Fruit fly (Drosophila melanogaster) whole organism, prepupa: ENCODE measurements around the gene Noa36.
A peak's percentile ranks its signal among the peaks of the same experiment; 100 is the strongest.

ENCODE experiments used
- Blimp-1 ChIP-seq: fragments of 200-800 bp; sonication (Bioruptor generic); optimal IDR thresholded peaks from 3 replicates; lab custom pipeline; 2017; ENCODE audit warnings: missing biosample characterization, missing genetic modification characterization, mild to moderate bottlenecking, moderate library complexity, missing genetic modification reagents
- CG1621 ChIP-seq: fragments of 200-800 bp; sonication (Bioruptor generic); optimal IDR thresholded peaks from 3 replicates; lab custom pipeline; 2018; ENCODE audit warnings: missing biosample characterization, mild to moderate bottlenecking, missing genetic modification characterization
- CG32006 ChIP-seq: fragments of 200-800 bp; sonication (Bioruptor generic); optimal IDR thresholded peaks from 3 replicates; lab custom pipeline; 2017; ENCODE audit warnings: missing biosample characterization, mild to moderate bottlenecking, missing genetic modification characterization
- CG6163 ChIP-seq: fragments of 200-800 bp; sonication (Bioruptor generic); IDR thresholded peaks from 3 replicates; pipeline ENCODE4 v1.3.6; 2022; ENCODE audit warnings: missing biosample characterization, missing genetic modification characterization
- Ets96B ChIP-seq: fragments of 200-800 bp; optimal IDR thresholded peaks from 2 replicates; lab custom pipeline; 2019; ENCODE audit warnings: missing biosample characterization, mild to moderate bottlenecking, missing genetic modification characterization, moderate library complexity
- Hr39 ChIP-seq: fragments of 200-800 bp; sonication (Bioruptor generic); optimal IDR thresholded peaks from 2 replicates; lab custom pipeline; 2016; ENCODE audit warnings: missing biosample characterization, missing genetic modification characterization
- OdsH ChIP-seq: fragments of 200-800 bp; sonication (Bioruptor generic); optimal IDR thresholded peaks from 3 replicates; lab custom pipeline; 2016; ENCODE audit warnings: missing biosample characterization, missing genetic modification characterization
- Sox102F ChIP-seq: fragments of 200-800 bp; sonication (Bioruptor generic); optimal IDR thresholded peaks from 2 replicates; lab custom pipeline; 2016; ENCODE audit warnings: missing biosample characterization, mild to moderate bottlenecking, missing genetic modification characterization
- Sox15 ChIP-seq: fragments of 200-800 bp; sonication (Bioruptor generic); optimal IDR thresholded peaks from 3 replicates; lab custom pipeline; 2016; ENCODE audit warnings: missing biosample characterization, missing genetic modification characterization
- esn ChIP-seq: fragments of 200-800 bp; sonication (Bioruptor generic); optimal IDR thresholded peaks from 2 replicates; lab custom pipeline; 2016; ENCODE audit warnings: missing biosample characterization, mild to moderate bottlenecking, missing genetic modification characterization, moderate library complexity
- spab ChIP-seq: fragments of 200-800 bp; sonication (Bioruptor generic); optimal IDR thresholded peaks from 2 replicates; lab custom pipeline; 2017; ENCODE audit warnings: missing biosample characterization, mild to moderate bottlenecking, missing genetic modification characterization, missing genetic modification reagents
- ss ChIP-seq, 2 experiments: fragments of 200-800 bp; sonication (Bioruptor generic); optimal IDR thresholded peaks; 2 replicates in 1 of 2; 3 replicates in 1 of 2; lab custom pipeline; 2017 to 2018; ENCODE audit warnings: mild to moderate bottlenecking in 2 of 2, missing biosample characterization in 2 of 2, missing genetic modification characterization in 2 of 2, moderate library complexity in 1 of 2

DNA sequence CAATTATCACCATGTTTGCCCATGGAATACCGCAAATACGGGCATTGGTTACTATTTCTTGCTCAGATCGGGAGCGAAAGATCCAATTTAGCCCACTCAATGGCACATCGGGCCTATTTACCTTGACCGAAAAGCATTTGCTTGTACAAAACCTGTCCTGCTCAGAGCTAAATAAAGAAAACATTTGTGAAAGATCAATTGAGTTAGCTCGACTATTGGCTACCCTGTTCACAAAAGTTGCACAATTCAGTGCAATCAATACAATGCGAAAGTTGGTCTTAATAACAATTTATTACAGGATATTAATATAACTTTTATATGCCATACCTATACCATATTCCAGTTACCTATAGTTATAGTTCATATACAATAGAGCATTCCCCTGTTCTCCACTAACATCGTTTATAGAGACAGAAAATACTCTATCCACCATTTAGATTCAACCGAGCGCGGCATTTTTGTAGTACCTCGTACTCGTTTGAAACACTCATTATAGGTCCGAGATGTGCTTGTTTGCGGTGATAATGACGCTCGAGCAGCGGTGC is 36.4 kb downstream of the Noa36 start:
- no peak for TF ChIP-seq Sox15
- no peak for TF ChIP-seq Hr39
- no peak for TF ChIP-seq esn (GFP tag; lab: Kevin White, UChicago)
- TF ChIP-seq CG1621 (tag; lab: Kevin White, UChicago): no peak
- TF ChIP-seq ss (GFP tag; optimal IDR thresholded peaks at IDR 0.05; lab: Kevin White, UChicago): no peak
- no peak for TF ChIP-seq Sox102F (GFP tag; lab: Kevin White, UChicago)
- TF ChIP-seq Ets96B (tag; lab: Kevin White, UChicago): no peak
- peak; percentile 39 for TF ChIP-seq CG32006 (GFP tag; lab: Kevin White, UChicago)
- TF ChIP-seq OdsH (GFP tag; lab: Kevin White, UChicago): no peak
- no peak for TF ChIP-seq Blimp-1 (GFP tag; lab: Kevin White, UChicago)
- TF ChIP-seq spab: no peak
- 0 out of 3 replicates have a peak, but pooled peaks have one; percentile 9 for TF ChIP-seq CG6163
